Fruit fly (Drosophila melanogaster) whole organism, embryonic: ENCODE measurements around the gene Reck.

ENCODE experiments used
- B-H1 ChIP-seq: fragments of 200-800 bp; sonication (Bioruptor generic); IDR thresholded peaks from 3 replicates; pipeline ENCODE4 v1.3.6; 2022; ENCODE audit warnings: missing biosample characterization, missing genetic modification characterization
- CG10366 ChIP-seq: fragments of 200-800 bp; sonication (Bioruptor generic); IDR thresholded peaks from 2 replicates; pipeline ENCODE4 v1.3.6; 2022; ENCODE audit warnings: missing biosample characterization, missing genetic modification characterization
- CG11695 ChIP-seq: fragments of 200-800 bp; sonication (Bioruptor generic); IDR thresholded peaks from 3 replicates; pipeline ENCODE4 v1.3.6; 2022; ENCODE audit warnings: missing biosample characterization, missing genetic modification characterization
- CG12299 ChIP-seq: fragments of 200-800 bp; sonication (Bioruptor generic); optimal IDR thresholded peaks from 2 replicates; lab custom pipeline; 2018; ENCODE audit warnings: missing biosample characterization, mild to moderate bottlenecking, missing genetic modification characterization
- CG13287 ChIP-seq: fragments of 200-800 bp; sonication (Bioruptor generic); IDR thresholded peaks from 2 replicates; pipeline ENCODE4 v1.3.6; 2022; ENCODE audit warnings: missing biosample characterization, missing genetic modification characterization; ENCODE audit not compliant: partially characterized antibody
- CG13424 ChIP-seq: fragments of 200-800 bp; sonication (Bioruptor generic); optimal IDR thresholded peaks from 2 replicates; lab custom pipeline; 2019; ENCODE audit warnings: missing biosample characterization, mild to moderate bottlenecking, missing genetic modification characterization, moderate library complexity
- CG13624 ChIP-seq: fragments of 200-800 bp; sonication (Bioruptor generic); optimal IDR thresholded peaks from 2 replicates; lab custom pipeline; 2016; ENCODE audit warnings: missing biosample characterization, missing genetic modification characterization
- CG13775 ChIP-seq: fragments of 200-800 bp; sonication (Bioruptor generic); optimal IDR thresholded peaks from 3 replicates; lab custom pipeline; 2017; ENCODE audit warnings: missing biosample characterization, mild to moderate bottlenecking, missing genetic modification characterization
- CG16779 ChIP-seq: fragments of 200-800 bp; sonication (Bioruptor generic); IDR thresholded peaks from 2 replicates; pipeline ENCODE4 v1.3.6; 2022; ENCODE audit warnings: missing biosample characterization, missing genetic modification characterization
- CG17361 ChIP-seq: fragments of 200-800 bp; sonication (Bioruptor generic); IDR thresholded peaks from 3 replicates; pipeline ENCODE4 v1.3.6; 2022; ENCODE audit warnings: missing biosample characterization, missing genetic modification characterization
- CG17385 ChIP-seq: fragments of 200-800 bp; sonication (Bioruptor generic); optimal IDR thresholded peaks from 3 replicates; lab custom pipeline; 2018; ENCODE audit warnings: missing biosample characterization, mild to moderate bottlenecking, missing genetic modification characterization
- CG31365 ChIP-seq: fragments of 200-800 bp; sonication (Bioruptor generic); optimal IDR thresholded peaks from 2 replicates; lab custom pipeline; 2018; ENCODE audit warnings: missing biosample characterization, mild to moderate bottlenecking, missing genetic modification characterization
- CG32532 ChIP-seq: fragments of 200-800 bp; sonication (Bioruptor generic); IDR thresholded peaks from 2 replicates; pipeline ENCODE4 v1.3.6; 2022; ENCODE audit warnings: missing biosample characterization, missing genetic modification characterization
- CG32772 ChIP-seq: fragments of 200-800 bp; sonication (Bioruptor generic); IDR thresholded peaks from 2 replicates; pipeline ENCODE4 v1.3.6; 2022; ENCODE audit warnings: missing biosample characterization, missing genetic modification characterization
- CG33557 ChIP-seq: fragments of 200-800 bp; sonication (Bioruptor generic); optimal IDR thresholded peaks from 2 replicates; lab custom pipeline; 2019; ENCODE audit warnings: missing biosample characterization, mild to moderate bottlenecking, missing genetic modification characterization, moderate library complexity
- CG34224 ChIP-seq: fragments of 200-800 bp; sonication (Bioruptor generic); IDR thresholded peaks from 3 replicates; pipeline ENCODE4 v1.3.6; 2022; ENCODE audit warnings: missing biosample characterization, missing genetic modification characterization; ENCODE audit not compliant: partially characterized antibody
- CG6272 ChIP-seq: fragments of 200-800 bp; sonication (Bioruptor generic); IDR thresholded peaks from 2 replicates; pipeline ENCODE4 v1.3.6; 2022; ENCODE audit warnings: missing biosample characterization, missing genetic modification characterization
- CG6765 ChIP-seq: fragments of 200-800 bp; sonication (Bioruptor generic); optimal IDR thresholded peaks from 3 replicates; lab custom pipeline; 2017; ENCODE audit warnings: missing biosample characterization, mild to moderate bottlenecking, missing genetic modification characterization
- CG7928 ChIP-seq: fragments of 200-800 bp; sonication (Bioruptor generic); optimal IDR thresholded peaks from 2 replicates; lab custom pipeline; 2017; ENCODE audit warnings: missing biosample characterization, mild to moderate bottlenecking, missing genetic modification characterization
- CG8281 ChIP-seq: fragments of 200-800 bp; sonication (Bioruptor generic); optimal IDR thresholded peaks from 2 replicates; lab custom pipeline; 2018; ENCODE audit warnings: missing biosample characterization, mild to moderate bottlenecking, missing genetic modification characterization, moderate library complexity
- CG8388 ChIP-seq: fragments of 200-800 bp; sonication (Bioruptor generic); optimal IDR thresholded peaks from 2 replicates; lab custom pipeline; 2019; ENCODE audit warnings: missing biosample characterization, mild to moderate bottlenecking, missing genetic modification characterization, moderate library complexity
- Chrac-16 ChIP-seq: fragments of 200-800 bp; sonication (Bioruptor generic); optimal IDR thresholded peaks from 3 replicates; lab custom pipeline; 2016; ENCODE audit warnings: missing biosample characterization, missing genetic modification characterization
- D19A ChIP-seq: fragments of 200-800 bp; optimal IDR thresholded peaks from 3 replicates; lab custom pipeline; 2019; ENCODE audit warnings: missing biosample characterization, mild to moderate bottlenecking, missing genetic modification characterization, moderate library complexity
- Dad ChIP-seq: fragments of 200-800 bp; sonication (Bioruptor generic); optimal IDR thresholded peaks from 3 replicates; lab custom pipeline; 2016; ENCODE audit warnings: missing biosample characterization, missing genetic modification characterization
- Dek ChIP-seq: fragments of 200-800 bp; sonication (Bioruptor generic); optimal IDR thresholded peaks from 3 replicates; lab custom pipeline; 2019; ENCODE audit warnings: missing biosample characterization, mild to moderate bottlenecking, missing genetic modification characterization, moderate library complexity
- Dfd ChIP-seq, 2 experiments: fragments of >200 bp; optimal IDR thresholded peaks; 2 replicates each; lab custom pipeline; 2017; ENCODE audit warnings: missing biosample characterization in 2 of 2, missing genetic modification characterization in 2 of 2
- H2.0 ChIP-seq: fragments of 200-800 bp; sonication (Bioruptor generic); IDR thresholded peaks from 2 replicates; pipeline ENCODE4 v1.3.6; 2022; ENCODE audit warnings: missing biosample characterization, missing genetic modification characterization
- HLH4C ChIP-seq: fragments of 200-800 bp; sonication (Bioruptor generic); IDR thresholded peaks from 3 replicates; pipeline ENCODE4 v1.3.6; 2022; ENCODE audit warnings: missing biosample characterization, missing genetic modification characterization; ENCODE audit not compliant: partially characterized antibody
- Hr51 ChIP-seq, 2 experiments: fragments of 200-800 bp; sonication (Bioruptor generic); optimal IDR thresholded peaks; 2 replicates in 1 of 2; 3 replicates in 1 of 2; lab custom pipeline; 2016 to 2018; ENCODE audit warnings: missing biosample characterization in 2 of 2, missing genetic modification characterization in 2 of 2, mild to moderate bottlenecking in 1 of 2, moderate library complexity in 1 of 2
- Neu2 ChIP-seq: fragments of 200-800 bp; sonication (Bioruptor generic); optimal IDR thresholded peaks from 3 replicates; lab custom pipeline; 2016; ENCODE audit warnings: missing biosample characterization, missing genetic modification characterization, borderline replicate concordance
- Rx ChIP-seq: fragments of 200-800 bp; sonication (Bioruptor generic); IDR thresholded peaks from 2 replicates; pipeline ENCODE4 v1.3.6; 2022; ENCODE audit warnings: missing biosample characterization, missing genetic modification characterization
- Scr ChIP-seq: fragments of 200-800 bp; sonication (Bioruptor generic); IDR thresholded peaks from 2 replicates; pipeline ENCODE4 v1.3.6; 2022; ENCODE audit warnings: missing biosample characterization, missing genetic modification characterization; ENCODE audit not compliant: partially characterized antibody
- Spps ChIP-seq: fragments of 200-800 bp; sonication (Bioruptor generic); optimal IDR thresholded peaks from 2 replicates; lab custom pipeline; 2018; ENCODE audit warnings: missing biosample characterization, mild to moderate bottlenecking, missing genetic modification characterization
- Stat92E ChIP-seq, 3 experiments: fragments of >200 bp in 2 of 3; fragments of 200-800 bp in 1 of 3; sonication (Bioruptor generic) in 1 of 3; optimal IDR thresholded peaks; 2 replicates each; lab custom pipeline; 2017 to 2019; ENCODE audit warnings: missing biosample characterization in 3 of 3, missing genetic modification characterization in 3 of 3, mild to moderate bottlenecking in 1 of 3, moderate library complexity in 1 of 3
- Tbp ChIP-seq: fragments of >200 bp; optimal IDR thresholded peaks from 2 replicates; lab custom pipeline; 2018; ENCODE audit warnings: missing biosample characterization, missing genetic modification characterization
- abd-A ChIP-seq: fragments of 200-800 bp; sonication (Bioruptor generic); optimal IDR thresholded peaks from 3 replicates; lab custom pipeline; 2019; ENCODE audit warnings: missing biosample characterization, mild to moderate bottlenecking, missing genetic modification characterization, moderate library complexity
- al ChIP-seq: fragments of 200-800 bp; sonication (Bioruptor generic); IDR thresholded peaks from 2 replicates; pipeline ENCODE4 v1.3.6; 2022; ENCODE audit warnings: missing biosample characterization, missing genetic modification characterization
- bcd ChIP-seq: fragments of 200-800 bp; sonication (Bioruptor generic); optimal IDR thresholded peaks from 2 replicates; lab custom pipeline; 2017; ENCODE audit warnings: missing biosample characterization, mild to moderate bottlenecking, missing genetic modification characterization
- bowl ChIP-seq: fragments of 200-800 bp; sonication (Bioruptor generic); IDR thresholded peaks from 2 replicates; pipeline ENCODE4 v1.3.6; 2022; ENCODE audit warnings: missing biosample characterization, missing genetic modification characterization
- esg ChIP-seq: fragments of 200-800 bp; sonication (Bioruptor generic); conservative IDR thresholded peaks from 2 replicates; pipeline ENCODE4 v1.3.6; 2022; ENCODE audit warnings: missing biosample characterization, missing genetic modification characterization
- eve ChIP-seq, 2 experiments: fragments of >200 bp; optimal IDR thresholded peaks; 2 replicates each; lab custom pipeline; 2017; ENCODE audit warnings: missing biosample characterization in 2 of 2, missing genetic modification characterization in 2 of 2
- grau ChIP-seq: fragments of 200-800 bp; optimal IDR thresholded peaks from 3 replicates; lab custom pipeline; 2019; ENCODE audit warnings: missing biosample characterization, mild to moderate bottlenecking, missing genetic modification characterization, moderate library complexity
- insv ChIP-seq, 2 experiments: fragments of 200-800 bp; sonication (Bioruptor generic); optimal IDR thresholded peaks; 3 replicates each; lab custom pipeline; 2016 to 2018; ENCODE audit warnings: missing biosample characterization in 2 of 2, missing genetic modification characterization in 2 of 2
- onecut ChIP-seq: fragments of 200-800 bp; sonication (Bioruptor generic); IDR thresholded peaks from 2 replicates; pipeline ENCODE4 v1.3.6; 2022; ENCODE audit warnings: missing biosample characterization, missing genetic modification characterization
- ranshi ChIP-seq: fragments of 200-800 bp; sonication (Bioruptor generic); IDR thresholded peaks from 2 replicates; pipeline ENCODE4 v1.3.6; 2022; ENCODE audit warnings: missing biosample characterization, missing genetic modification characterization
- shn ChIP-seq: fragments of 200-800 bp; sonication (Bioruptor generic); optimal IDR thresholded peaks from 3 replicates; lab custom pipeline; 2016; ENCODE audit warnings: missing biosample characterization, missing genetic modification characterization
- sima ChIP-seq: fragments of 200-800 bp; sonication (Bioruptor generic); optimal IDR thresholded peaks from 2 replicates; lab custom pipeline; 2016; ENCODE audit warnings: missing biosample characterization, missing genetic modification characterization
- sug ChIP-seq: fragments of 200-800 bp; optimal IDR thresholded peaks from 2 replicates; lab custom pipeline; 2019; ENCODE audit warnings: missing biosample characterization, mild to moderate bottlenecking, missing genetic modification characterization, moderate library complexity
- usp ChIP-seq: fragments of >200 bp; optimal IDR thresholded peaks from 2 replicates; lab custom pipeline; 2017; ENCODE audit warnings: missing biosample characterization, missing genetic modification characterization

The Reck gene

DNA sequence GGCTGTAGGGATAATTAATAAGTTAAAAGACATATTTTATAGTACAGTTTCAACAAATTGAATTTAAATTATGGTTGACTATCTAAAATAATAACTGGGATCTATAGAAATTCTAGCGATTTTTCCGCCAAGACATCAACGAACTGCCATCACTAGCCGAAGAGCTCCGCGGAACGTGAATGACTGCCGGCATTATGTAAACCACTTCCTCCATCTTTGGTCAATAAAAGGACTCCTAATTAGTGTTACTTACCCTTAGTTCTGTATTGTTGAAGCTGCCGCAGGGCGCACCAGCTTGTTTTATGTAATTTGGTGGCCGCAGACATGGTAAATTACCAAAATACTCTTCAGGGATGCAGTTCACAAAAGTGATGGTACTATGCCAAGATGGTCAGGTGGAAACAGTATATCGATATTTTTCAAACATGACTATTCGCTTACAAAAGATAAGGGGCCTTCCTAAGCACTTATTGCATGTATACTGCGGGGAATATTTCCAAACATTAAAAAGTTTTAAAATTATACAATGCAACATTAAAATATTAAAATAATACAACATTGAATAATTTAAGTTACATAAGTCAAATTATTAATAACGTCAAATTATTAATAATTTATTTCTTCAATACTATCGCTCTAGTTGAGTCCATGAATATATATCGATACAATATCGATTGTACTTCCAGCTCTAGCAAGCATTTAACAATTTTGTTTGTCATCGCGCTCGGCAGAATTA, 14.4 kb downstream of the Reck start, which contains the start of the genes mRpL39 and Prosbeta2 (continued):
- no peak for TF ChIP-seq grau (tag; lab: Kevin White, UChicago)
- peak; percentile 24 for TF ChIP-seq Dek
- TF ChIP-seq sima (GFP tag; lab: Kevin White, UChicago), result no peak
- TF ChIP-seq CG6272 (GFP tag; lab: Robert Waterston, UW), result peak; percentile 85
- TF ChIP-seq B-H1 (GFP tag; lab: Robert Waterston, UW), result peak; percentile 47; the same call in 2 of the 3 replicates
- TF ChIP-seq Tbp (GFP tag; lab: Kevin White, UChicago), result no peak
- TF ChIP-seq Hr51 (GFP tag; optimal IDR thresholded peaks at IDR 0.05; lab: Kevin White, UChicago), result no peak
- peak; percentile 81 for TF ChIP-seq CG34224
- TF ChIP-seq CG13624, result no peak
- no peak for TF ChIP-seq Spps
- peak; percentile 79 for TF ChIP-seq CG32532 (GFP tag; lab: Robert Waterston, UW)
- no peak for TF ChIP-seq eve (GFP tag; optimal IDR thresholded peaks at IDR 0.05; lab: Kevin White, UChicago)
- no peak for TF ChIP-seq Dfd (GFP tag; optimal IDR thresholded peaks at IDR 0.05; lab: Kevin White, UChicago)
- no peak for TF ChIP-seq Neu2 (GFP tag; lab: Kevin White, UChicago)
- TF ChIP-seq Dad, result no peak
- TF ChIP-seq ranshi, result peak; percentile 67; the same call in 1 of the 2 replicates
- no peak for TF ChIP-seq onecut (GFP tag; lab: Robert Waterston, UW)
- TF ChIP-seq abd-A, result no peak
- TF ChIP-seq sug, result no peak
- peak; percentile 92 for TF ChIP-seq CG7928 (GFP tag; lab: Kevin White, UChicago)
- peak; percentile 23; the same call in 1 of the 2 replicates for TF ChIP-seq CG10366 (GFP tag; lab: Robert Waterston, UW)
- peak; percentile 68 for TF ChIP-seq D19A (tag; lab: Kevin White, UChicago)
- no peak for TF ChIP-seq CG31365 (tag; lab: Kevin White, UChicago)
- peak; percentile 98 for TF ChIP-seq CG13287 (GFP tag; lab: Robert Waterston, UW)
- TF ChIP-seq CG32772 (GFP tag; lab: Robert Waterston, UW), result peak; percentile 67
- no peak for TF ChIP-seq usp (GFP tag; lab: Kevin White, UChicago)
- TF ChIP-seq shn, result no peak
- no peak for TF ChIP-seq Stat92E (GFP tag; optimal IDR thresholded peaks at IDR 0.05; lab: Kevin White, UChicago)
- peak; percentile 99 for TF ChIP-seq Scr (GFP tag; lab: Robert Waterston, UW)
- TF ChIP-seq al (GFP tag; lab: Robert Waterston, UW), result peak; percentile 70
- peak; percentile 44 for TF ChIP-seq bcd (GFP tag; lab: Kevin White, UChicago)
- peak; percentile 9 for TF ChIP-seq CG8388 (GFP tag; lab: Kevin White, UChicago)
- TF ChIP-seq CG12299 (tag; lab: Kevin White, UChicago), result no peak
- TF ChIP-seq esg (GFP tag; lab: Robert Waterston, UW), result peak; percentile 27
- no peak for TF ChIP-seq CG33557
- no peak for TF ChIP-seq CG6765 (GFP tag; lab: Kevin White, UChicago)
- TF ChIP-seq CG11695, result peak; percentile 61; the same call in 2 of the 3 replicates
- no peak for TF ChIP-seq CG13775
- no peak for TF ChIP-seq CG17385 (GFP tag; lab: Kevin White, UChicago)
- no peak for TF ChIP-seq CG13424 (tag; lab: Kevin White, UChicago)
- TF ChIP-seq CG8281, result no peak
- no peak for TF ChIP-seq bowl (GFP tag; lab: Robert Waterston, UW)
- no peak for TF ChIP-seq Chrac-16
- TF ChIP-seq insv (GFP tag; optimal IDR thresholded peaks at IDR 0.05; lab: Kevin White, UChicago), result no peak
- peak; percentile 92 for TF ChIP-seq HLH4C (GFP tag; lab: Robert Waterston, UW)
- no peak for TF ChIP-seq CG16779
- 0 out of 2 replicates have a peak, but pooled peaks have one; percentile 27 for TF ChIP-seq Rx
- no peak for TF ChIP-seq H2.0
- TF ChIP-seq CG17361 (GFP tag; lab: Robert Waterston, UW), result peak; percentile 87
